Fruit fly (Drosophila melanogaster): Measurements from ENCODE around the gene slow.

Gene slow

dm6 chr3L:4363484-4363883 is 20.8 kb upstream of the slow start:
- TF ChIP-seq noc (tag; optimal IDR thresholded peaks at IDR 0.05): no peak

dm6 chr3L:4363887-4364794 is 20.1 kb upstream of the slow start, which contains the start of the genes Cip4 and mRpS6:
Gene Cip4, minus strand, starts transcription at chr3L:4364102.
Gene mRpS6, plus strand, starts transcription at chr3L:4364550.
- no peak for TF ChIP-seq noc (tag; optimal IDR thresholded peaks at IDR 0.05)

dm6 chr3L:4365197-4365596 is 19.0 kb upstream of the slow start, which contains the start of gene CG33514:
Gene CG33514, plus strand, starts transcription at chr3L:4365434.
- TF ChIP-seq noc (tag; optimal IDR thresholded peaks at IDR 0.05): no peak

dm6 chr3L:4367339-4367738 is 16.9 kb upstream of the slow start, which contains the start of gene CG11342:
Gene CG11342, minus strand, starts transcription at chr3L:4367458.
- no peak for TF ChIP-seq noc (tag; optimal IDR thresholded peaks at IDR 0.05)

dm6 chr3L:4371978-4372377 is 12.3 kb upstream of the slow start:
- no peak for TF ChIP-seq noc (tag; optimal IDR thresholded peaks at IDR 0.05)

dm6 chr3L:4375675-4376366 is 8.4 kb upstream of the slow start:
- TF ChIP-seq noc (tag; optimal IDR thresholded peaks at IDR 0.05): no peak

dm6 chr3L:4377496-4377895 is 6.7 kb upstream of the slow start:
- TF ChIP-seq noc (tag; optimal IDR thresholded peaks at IDR 0.05): no peak

dm6 chr3L:4378895-4379294 is 5.3 kb upstream of the slow start:
- peak; percentile 6 for TF ChIP-seq noc (tag; optimal IDR thresholded peaks at IDR 0.05)

dm6 chr3L:4380231-4380645 is 4.0 kb upstream of the slow start, which contains the start of gene DopEcR:
Gene DopEcR, minus strand, starts transcription at chr3L:4380387.
- no peak for TF ChIP-seq noc (tag; optimal IDR thresholded peaks at IDR 0.05)

- TF ChIP-seq noc (tag; optimal IDR thresholded peaks at IDR 0.05): no peak
Measured at dm6 chr3L:4381529-4381928, 2.7 kb upstream of the slow start, which contains the start of gene CG32240. Gene CG32240, minus strand, starts transcription at chr3L:4381629.

- TF ChIP-seq noc (tag; optimal IDR thresholded peaks at IDR 0.05): no peak
Measured at dm6 chr3L:4382581-4382980, 1.7 kb upstream of the slow start.

- no peak for TF ChIP-seq noc (tag; optimal IDR thresholded peaks at IDR 0.05)
Measured at dm6 chr3L:4383104-4383503, 1.1 kb upstream of the slow start.

- TF ChIP-seq noc (tag; optimal IDR thresholded peaks at IDR 0.05): no peak
Measured at dm6 chr3L:4383543-4384325, 508 bp upstream of the slow start.

dm6 chr3L:4388215-4388614 is 4.0 kb downstream of the slow start:
- TF ChIP-seq noc (tag; optimal IDR thresholded peaks at IDR 0.05): no peak

dm6 chr3L:4389104-4389503 is 4.9 kb downstream of the slow start:
- no peak for TF ChIP-seq noc (tag; optimal IDR thresholded peaks at IDR 0.05)

- TF ChIP-seq noc (tag; optimal IDR thresholded peaks at IDR 0.05): no peak
Measured at dm6 chr3L:4392851-4393250, 8.6 kb downstream of the slow start.

All from whole organism, larva.